Fruit fly (Drosophila melanogaster): Measurements from ENCODE around the gene betaNACtes1.
A peak's percentile ranks its signal among the peaks of the same experiment; 100 is the strongest.

The betaNACtes1 gene

DNA sequence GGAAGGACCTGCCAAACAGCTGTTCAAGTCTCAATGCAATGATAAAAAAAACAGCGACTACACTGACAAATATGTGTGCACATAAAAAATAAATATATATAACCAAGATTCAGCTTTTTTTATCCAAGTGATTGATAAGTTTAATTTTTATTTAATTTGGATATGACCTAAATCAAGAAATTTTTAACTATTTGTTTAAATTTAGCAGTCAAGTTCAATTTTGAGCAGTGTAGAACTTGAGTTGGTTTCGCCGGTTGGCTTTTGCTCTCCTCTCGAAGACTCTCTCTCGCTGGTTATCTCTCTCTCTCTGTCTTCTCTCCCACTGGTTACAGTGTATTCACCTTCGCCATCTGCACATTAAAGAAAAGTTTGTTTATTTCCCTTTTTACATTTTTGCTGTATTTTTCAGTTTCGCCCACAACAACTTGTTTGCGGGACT, 45.6 kb upstream of the betaNACtes1 start (continued):
- TF ChIP-seq hkb (optimal IDR thresholded peaks at IDR 0.05): no peak
- peak; percentile 93 for TF ChIP-seq hkb (GFP tag; IDR thresholded peaks at IDR 0.05)
- TF ChIP-seq sna (GFP tag; IDR thresholded peaks at IDR 0.05; ENCODE audit: partially characterized antibody): no peak
- peak; percentile 86 for TF ChIP-seq tap (tag; optimal IDR thresholded peaks at IDR 0.05)
- peak; percentile 81 for TF ChIP-seq CG12104 (GFP tag; optimal IDR thresholded peaks at IDR 0.05)
- peak; percentile 61; the same call in 1 of the 2 replicates for TF ChIP-seq MBD-R2 (GFP tag; IDR thresholded peaks at IDR 0.05)
- peak; percentile 45 for TF ChIP-seq CG6654 (GFP tag; optimal IDR thresholded peaks at IDR 0.05)
- TF ChIP-seq Blimp-1 (GFP tag; optimal IDR thresholded peaks at IDR 0.05): peak; percentile 88
- peak; percentile 89 for TF ChIP-seq CG8388 (GFP tag; optimal IDR thresholded peaks at IDR 0.05)
- peak; percentile 92 for TF ChIP-seq CG7839 (tag; optimal IDR thresholded peaks at IDR 0.05)
- TF ChIP-seq CG9932 (GFP tag; IDR thresholded peaks at IDR 0.05): peak; percentile 85
- TF ChIP-seq lola (GFP tag; optimal IDR thresholded peaks at IDR 0.05): peak in 1 of 3 experiments; percentile 83
- peak; percentile 78 for TF ChIP-seq esg (GFP tag; conservative IDR thresholded peaks at IDR 0.05)
- TF ChIP-seq Jarid2 (GFP tag; optimal IDR thresholded peaks at IDR 0.05): peak; percentile 51
- peak; percentile 93 for TF ChIP-seq sens (GFP tag)
- TF ChIP-seq CG4404 (GFP tag; IDR thresholded peaks at IDR 0.05): peak; percentile 76
- TF ChIP-seq pho (GFP tag; optimal IDR thresholded peaks at IDR 0.05): peak; percentile 45
- peak; percentile 72 for TF ChIP-seq CG16815 (GFP tag; optimal IDR thresholded peaks at IDR 0.05)
- TF ChIP-seq grau (tag; optimal IDR thresholded peaks at IDR 0.05): peak; percentile 89
- peak; percentile 59 for TF ChIP-seq CG4328 (GFP tag; optimal IDR thresholded peaks at IDR 0.05)
- no peak for TF ChIP-seq mirr (GFP tag; optimal IDR thresholded peaks at IDR 0.05)
- TF ChIP-seq Camta (GFP tag; optimal IDR thresholded peaks at IDR 0.05): peak; percentile 75
- peak; percentile 6 for TF ChIP-seq stwl (tag; optimal IDR thresholded peaks at IDR 0.05)
- peak; percentile 61; the same call in 1 of the 2 replicates for TF ChIP-seq Rx (GFP tag; IDR thresholded peaks at IDR 0.05)
- peak; percentile 62 for TF ChIP-seq Oaz (GFP tag; IDR thresholded peaks at IDR 0.05)
- TF ChIP-seq pzg (GFP tag; optimal IDR thresholded peaks at IDR 0.05): no peak
- TF ChIP-seq amos (GFP tag; IDR thresholded peaks at IDR 0.05; ENCODE audit: partially characterized antibody): no peak
- no peak for TF ChIP-seq Dfd (GFP tag; optimal IDR thresholded peaks at IDR 0.05)
- peak; percentile 61 for TF ChIP-seq Usf (GFP tag; optimal IDR thresholded peaks at IDR 0.05)
- TF ChIP-seq CG5953 (GFP tag; IDR thresholded peaks at IDR 0.05): peak; percentile 69; the same call in 1 of the 2 replicates
- peak; percentile 44; the same call in 2 of the 4 replicates for TF ChIP-seq Gug (GFP tag; IDR thresholded peaks at IDR 0.05)
- TF ChIP-seq CG3407 (GFP tag; optimal IDR thresholded peaks at IDR 0.05): peak; percentile 80
- peak; percentile 69 for TF ChIP-seq Lhr (GFP tag; optimal IDR thresholded peaks at IDR 0.05)
- TF ChIP-seq CG4820 (GFP tag; optimal IDR thresholded peaks at IDR 0.05): peak; percentile 82
- TF ChIP-seq CG31365 (tag; optimal IDR thresholded peaks at IDR 0.05): peak; percentile 32
- TF ChIP-seq nerfin-1 (tag; optimal IDR thresholded peaks at IDR 0.05): peak; percentile 75
- TF ChIP-seq Stat92E (GFP tag; optimal IDR thresholded peaks at IDR 0.05): peak in 1 of 3 experiments; percentile 8
- TF ChIP-seq otp (GFP tag; IDR thresholded peaks at IDR 0.05): peak; percentile 78; the same call in 2 of the 3 replicates
- peak; percentile 84 for TF ChIP-seq Aef1 (GFP tag; IDR thresholded peaks at IDR 0.05)
- TF ChIP-seq lilli (GFP tag; optimal IDR thresholded peaks at IDR 0.05): peak; percentile 83
- TF ChIP-seq CG8765 (GFP tag; IDR thresholded peaks at IDR 0.05): peak; percentile 62
- TF ChIP-seq NK7.1 (GFP tag; optimal IDR thresholded peaks at IDR 0.05): peak; percentile 15
- peak; percentile 44 for TF ChIP-seq ems (GFP tag; optimal IDR thresholded peaks at IDR 0.05)
- peak; percentile 72 for TF ChIP-seq CG33557 (GFP tag; optimal IDR thresholded peaks at IDR 0.05)
- peak; percentile 82 for TF ChIP-seq wdn (GFP tag; IDR thresholded peaks at IDR 0.05)
- peak; percentile 80 for TF ChIP-seq seq (GFP tag; IDR thresholded peaks at IDR 0.05)
- peak; percentile 70 for TF ChIP-seq Hand (GFP tag; optimal IDR thresholded peaks at IDR 0.05)
- peak; percentile 71 for TF ChIP-seq Max (GFP tag; optimal IDR thresholded peaks at IDR 0.05)
- peak; percentile 28 for TF ChIP-seq Mad (GFP tag; optimal IDR thresholded peaks at IDR 0.05)
- TF ChIP-seq so (GFP tag; IDR thresholded peaks at IDR 0.05): peak; percentile 90
- no peak for TF ChIP-seq yki (optimal IDR thresholded peaks at IDR 0.05)

All from whole organism, embryonic.